Worm (Caenorhabditis elegans): ENCODE data around the gene R05D3.3.

The R05D3.3 gene

DNA sequence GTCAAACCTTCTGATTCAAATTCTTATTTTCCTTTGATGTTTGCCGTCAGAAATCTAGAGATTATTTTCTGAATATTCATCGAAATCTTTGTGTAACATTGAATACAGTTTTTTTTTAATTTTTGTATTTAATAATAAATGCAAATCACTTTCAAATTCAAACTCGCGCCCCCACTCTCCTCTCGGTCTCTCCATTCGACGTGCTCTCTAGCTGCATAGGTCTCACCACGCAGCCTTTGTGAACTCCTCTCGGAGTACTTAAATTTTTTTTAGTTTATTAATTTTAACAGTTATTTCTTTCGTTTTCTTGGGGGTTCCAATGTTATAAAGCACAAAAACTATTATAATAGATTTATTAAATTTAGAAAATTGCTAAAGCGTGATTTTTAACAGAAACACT, 6.4 kb downstream of the R05D3.3 start:
- TF ChIP-seq duxl-1 (tag; optimal IDR thresholded peaks at IDR 0.05; ENCODE audit: poor library complexity) = no peak
- no peak for TF ChIP-seq lin-29 (GFP tag; IDR thresholded peaks at IDR 0.05)
- TF ChIP-seq egl-43 (GFP tag; IDR thresholded peaks at IDR 0.05) = no peak
- TF ChIP-seq mes-2 (tag; optimal IDR thresholded peaks at IDR 0.05; ENCODE audit: poor library complexity, severe bottlenecking) = peak; percentile 24
- TF ChIP-seq hif-1 (tag; optimal IDR thresholded peaks at IDR 0.05) = no peak
- TF ChIP-seq dpl-1 (GFP tag; optimal IDR thresholded peaks at IDR 0.05) = peak; percentile 37
- no peak for TF ChIP-seq lsy-2 (tag; optimal IDR thresholded peaks at IDR 0.05)

DNA sequence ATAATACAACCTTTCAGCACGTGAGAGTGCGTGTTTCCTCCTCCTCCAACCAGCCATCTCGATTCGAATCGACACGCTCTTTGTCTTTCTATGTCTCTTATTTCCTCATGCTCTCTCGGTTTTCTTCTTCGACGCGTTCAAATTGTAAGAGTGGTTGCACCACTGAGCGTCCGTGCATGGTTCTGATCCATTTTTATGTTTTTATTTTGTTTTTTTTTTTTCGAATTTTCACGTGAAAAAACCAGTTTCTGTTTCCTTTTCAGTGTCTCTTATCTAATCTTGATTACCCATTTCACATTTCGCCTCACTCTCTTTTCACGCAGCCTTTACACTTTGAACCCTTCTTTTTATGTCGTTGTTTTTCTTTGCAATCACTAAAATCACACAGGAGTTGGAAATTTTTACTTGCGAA, 7.0 kb downstream of the R05D3.3 start:
- TF ChIP-seq zag-1 (tag; optimal IDR thresholded peaks at IDR 0.05) (no peak), T20F7.1 (GFP tag; optimal IDR thresholded peaks at IDR 0.05) (no peak), nhr-77 (tag; optimal IDR thresholded peaks at IDR 0.05) (peak; percentile 6), cey-2 (tag; optimal IDR thresholded peaks at IDR 0.05; ENCODE audit: borderline replicate concordance, insufficient read depth) (no peak), pqm-1 (tag; optimal IDR thresholded peaks at IDR 0.05) (peak; percentile 14), nhr-28 (tag; optimal IDR thresholded peaks at IDR 0.05) (peak; percentile 53), F26F4.8 (GFP tag; conservative IDR thresholded peaks at IDR 0.05) (no peak), gei-8 (GFP tag; optimal IDR thresholded peaks at IDR 0.05) (no peak), aha-1 (tag) (no peak), attf-4 (tag; optimal IDR thresholded peaks at IDR 0.05) (no peak), ceh-20 (GFP tag; IDR thresholded peaks at IDR 0.05) (no peak), daf-19 (GFP tag; conservative IDR thresholded peaks at IDR 0.05) (no peak), nhr-76 (tag; optimal IDR thresholded peaks at IDR 0.05) (no peak), dmd-6 (GFP tag; IDR thresholded peaks at IDR 0.05) (peak; percentile 57; the same call in 1 of the 2 replicates), php-3 (GFP tag; IDR thresholded peaks at IDR 0.05) (peak; percentile 49; the same call in 1 of the 2 replicates), hlh-30 (tag; optimal IDR thresholded peaks at IDR 0.05; ENCODE audit: insufficient read depth) (peak; percentile 80), hmg-1.1 (GFP tag; IDR thresholded peaks at IDR 0.05) (0 out of 2 replicates have a peak, but pooled peaks have one; percentile 14), mdl-1 (tag; optimal IDR thresholded peaks at IDR 0.05) (peak; percentile 17 to 88), fkh-10 (GFP tag; optimal IDR thresholded peaks at IDR 0.05) (no peak), F49E8.2 (tag; optimal IDR thresholded peaks at IDR 0.05; ENCODE audit: borderline replicate concordance) (no peak), mep-1 (tag; optimal IDR thresholded peaks at IDR 0.05) (peak; percentile 55), ZK337.2 (GFP tag; IDR thresholded peaks at IDR 0.05) (no peak), unc-62 (GFP tag; optimal IDR thresholded peaks at IDR 0.05 in 1 of 2) (no peak), unc-62 (tag; optimal IDR thresholded peaks at IDR 0.05) (no peak), arid-1 (GFP tag; conservative IDR thresholded peaks at IDR 0.05) (no peak), nhr-6 (tag; optimal IDR thresholded peaks at IDR 0.05) (peak; percentile 44), snpc-1.2 (GFP tag; IDR thresholded peaks at IDR 0.05) (no peak), daf-16 (GFP tag; optimal IDR thresholded peaks at IDR 0.05) (no peak), daf-16 (tag; optimal IDR thresholded peaks at IDR 0.05) (peak; percentile 80), zfp-2 (tag; optimal IDR thresholded peaks at IDR 0.05) (no peak), madf-5 (GFP tag; IDR thresholded peaks at IDR 0.05) (no peak), mes-2 (tag; optimal IDR thresholded peaks at IDR 0.05; ENCODE audit: poor library complexity, severe bottlenecking) (peak; percentile 20), ceh-44 (GFP tag; IDR thresholded peaks at IDR 0.05) (no peak), saeg-2 (GFP tag; IDR thresholded peaks at IDR 0.05) (no peak), vab-7 (GFP tag; IDR thresholded peaks at IDR 0.05) (no peak), nhr-42 (GFP tag; IDR thresholded peaks at IDR 0.05) (no peak), Y48G9A.11 (GFP tag; IDR thresholded peaks at IDR 0.05) (no peak), hif-1 (tag; optimal IDR thresholded peaks at IDR 0.05) (peak in 1 of 2 experiments; percentile 24), sdz-12 (GFP tag; optimal IDR thresholded peaks at IDR 0.05) (no peak), D1046.2 (GFP tag; IDR thresholded peaks at IDR 0.05) (no peak), dve-1 (tag; optimal IDR thresholded peaks at IDR 0.05; ENCODE audit: insufficient read depth) (peak; percentile 72), ctbp-1 (GFP tag; IDR thresholded peaks at IDR 0.05) (no peak), nhr-48 (tag; optimal IDR thresholded peaks at IDR 0.05) (peak; percentile 36), lsy-2 (tag; optimal IDR thresholded peaks at IDR 0.05) (peak in 1 of 2 experiments; percentile 37), fos-1 (tag; optimal IDR thresholded peaks at IDR 0.05) (no peak)
